Worm (Caenorhabditis elegans) whole organism, L1 larva: ENCODE results near the gene K07D4.6.

ENCODE experiments used
- irx-1 ChIP-seq: sonication (generic microtip); optimal IDR thresholded peaks from 2 replicates; lab custom pipeline; 2016; ENCODE audit warnings: missing genetic modification characterization, missing compliant biosample characterization
- jun-1 ChIP-seq: fragments of 150-350 bp; optimal IDR thresholded peaks from 2 replicates; lab custom pipeline; 2014; ENCODE audit warnings: missing biosample characterization, missing genetic modification reagents, missing genetic modification characterization
- lin-39 ChIP-seq: fragments of 150-350 bp; optimal IDR thresholded peaks from 2 replicates; lab custom pipeline; 2014; ENCODE audit warnings: missing biosample characterization, missing genetic modification reagents, missing genetic modification characterization
- mep-1 ChIP-seq: fragments of 150-350 bp; optimal IDR thresholded peaks from 2 replicates; lab custom pipeline; 2014; ENCODE audit warnings: missing biosample characterization, missing genetic modification characterization
- nhr-76 ChIP-seq: sonication (generic microtip); optimal IDR thresholded peaks from 2 replicates; lab custom pipeline; 2017; ENCODE audit warnings: missing biosample characterization, missing genetic modification characterization

DNA sequence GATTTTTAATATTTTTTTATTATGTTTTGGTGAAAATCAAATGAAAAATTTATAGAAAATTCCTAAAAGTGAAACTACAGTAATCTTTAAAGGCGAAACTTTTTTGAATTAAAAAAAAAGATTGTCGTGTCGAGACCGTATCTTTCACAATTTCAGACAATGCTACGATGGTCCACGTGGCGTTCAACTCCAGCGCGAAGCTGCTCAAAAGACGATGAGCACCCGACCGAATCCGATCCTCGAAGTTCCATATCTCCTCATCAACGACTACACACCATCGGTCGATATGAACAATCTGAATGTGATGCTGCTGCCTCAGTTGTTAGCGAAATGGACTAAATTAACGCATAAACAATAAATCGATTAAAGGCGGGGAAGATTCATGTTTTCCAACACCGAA, 24.2 kb upstream of the K07D4.6 start:
- TF ChIP-seq irx-1 (tag; lab: Kevin White, UChicago), result no peak
- TF ChIP-seq mep-1 (tag; lab: Kevin White, UChicago), result no peak
- no peak for TF ChIP-seq jun-1 (tag; lab: Kevin White, UChicago)
- TF ChIP-seq lin-39 (tag; lab: Kevin White, UChicago), result no peak
- no peak for TF ChIP-seq nhr-76 (tag; lab: Kevin White, UChicago)
